Worm (Caenorhabditis elegans) whole organism, young adult: ENCODE measurements around the gene asps-1.

Experiments
- F49E8.2 ChIP-seq: sonication (generic microtip); optimal IDR thresholded peaks from 3 replicates; lab custom pipeline; 2017; ENCODE audit warnings: missing genetic modification characterization, mild to moderate bottlenecking, missing compliant biosample characterization, antibody characterized with exemption, moderate library complexity; ENCODE audit not compliant: insufficient read depth
- F52B5.7 ChIP-seq: sonication (generic microtip); optimal IDR thresholded peaks from 2 replicates; lab custom pipeline; 2016; ENCODE audit warnings: mild to moderate bottlenecking, missing genetic modification characterization, missing compliant biosample characterization
- F55B11.4 ChIP-seq: sonication (generic microtip); optimal IDR thresholded peaks from 2 replicates; lab custom pipeline; 2016; ENCODE audit warnings: missing compliant biosample characterization, missing genetic modification characterization, borderline replicate concordance; ENCODE audit not compliant: insufficient read depth
- T26A5.8 ChIP-seq: sonication (generic microtip); optimal IDR thresholded peaks from 2 replicates; lab custom pipeline; 2016; ENCODE audit warnings: missing genetic modification characterization, missing compliant biosample characterization
- Y53F4B.3 ChIP-seq: fragments of 200-800 bp; sonication (Bioruptor generic); IDR thresholded peaks from 2 replicates; pipeline ENCODE4 v1.3.6; 2022; ENCODE audit warnings: missing genetic modification reagents, missing genetic modification characterization, missing compliant biosample characterization
- Y53G8AR.9 ChIP-seq: fragments of 200-800 bp; sonication (Bioruptor generic); conservative IDR thresholded peaks from 2 replicates; pipeline ENCODE4 v1.3.6; 2022; ENCODE audit warnings: missing genetic modification reagents, missing genetic modification characterization, missing compliant biosample characterization
- Y67H2A.10 ChIP-seq: fragments of 200-800 bp; sonication (Bioruptor generic); conservative IDR thresholded peaks from 2 replicates; pipeline ENCODE4 v1.3.6; 2022; ENCODE audit warnings: missing genetic modification reagents, missing genetic modification characterization, missing compliant biosample characterization
- Y95B8A.8 ChIP-seq: fragments of 200-800 bp; sonication (Bioruptor generic); IDR thresholded peaks from 2 replicates; pipeline ENCODE4 v1.3.6; 2022; ENCODE audit warnings: missing genetic modification reagents, missing genetic modification characterization, missing compliant biosample characterization
- attf-3 ChIP-seq: fragments of 200-800 bp; sonication (Bioruptor generic); conservative IDR thresholded peaks from 2 replicates; pipeline ENCODE4 v1.3.6; 2022; ENCODE audit warnings: missing genetic modification reagents, missing genetic modification characterization, missing compliant biosample characterization
- ccch-3 ChIP-seq: fragments of 200-800 bp; sonication (Bioruptor generic); optimal IDR thresholded peaks from 2 replicates; lab custom pipeline; 2018; ENCODE audit warnings: mild to moderate bottlenecking, missing genetic modification characterization, missing compliant biosample characterization
- ceh-27 ChIP-seq: fragments of 200-800 bp; sonication (Bioruptor generic); optimal IDR thresholded peaks from 2 replicates; lab custom pipeline; 2018; ENCODE audit warnings: mild to moderate bottlenecking, missing genetic modification characterization, moderate library complexity, missing compliant biosample characterization
- ceh-58 ChIP-seq: fragments of 200-800 bp; sonication (Bioruptor generic); IDR thresholded peaks from 2 replicates; pipeline ENCODE4 v1.3.6; 2022; ENCODE audit warnings: missing genetic modification characterization, missing compliant biosample characterization
- chd-7 ChIP-seq: sonication (generic microtip); optimal IDR thresholded peaks from 2 replicates; lab custom pipeline; 2016; ENCODE audit warnings: mild to moderate bottlenecking, missing genetic modification characterization, moderate library complexity, missing compliant biosample characterization
- die-1 ChIP-seq: sonication (generic microtip); optimal IDR thresholded peaks from 2 replicates; lab custom pipeline; 2016; ENCODE audit warnings: missing genotype, mild to moderate bottlenecking, missing genetic modification characterization, missing compliant biosample characterization
- efl-1 ChIP-seq: fragments of 150-350 bp; optimal IDR thresholded peaks from 2 replicates; lab custom pipeline; 2014; ENCODE audit warnings: missing biosample characterization, missing genetic modification reagents, missing genetic modification characterization
- ekl-4 ChIP-seq: fragments of 200-800 bp; sonication (Bioruptor generic); IDR thresholded peaks from 2 replicates; pipeline ENCODE4 v1.3.6; 2022; ENCODE audit warnings: missing genetic modification reagents, missing genetic modification characterization, missing compliant biosample characterization
- fkh-3 ChIP-seq: sonication (generic microtip); optimal IDR thresholded peaks from 2 replicates; lab custom pipeline; 2016; ENCODE audit warnings: mild to moderate bottlenecking, missing genetic modification characterization, missing compliant biosample characterization
- him-1 ChIP-seq: sonication (generic microtip); optimal IDR thresholded peaks from 2 replicates; lab custom pipeline; 2016; ENCODE audit warnings: missing genotype, missing genetic modification reagents, missing genetic modification characterization, missing compliant biosample characterization
- hmg-20 ChIP-seq: fragments of 200-800 bp; sonication (Bioruptor generic); IDR thresholded peaks from 2 replicates; pipeline ENCODE4 v1.3.6; 2022; ENCODE audit warnings: missing genetic modification reagents, missing genetic modification characterization, missing compliant biosample characterization
- lag-1 ChIP-seq: fragments of 200-800 bp; sonication (Bioruptor generic); IDR thresholded peaks from 2 replicates; pipeline ENCODE4 v1.3.6; 2022; ENCODE audit warnings: missing genetic modification reagents, missing genetic modification characterization, missing compliant biosample characterization
- let-526 ChIP-seq: fragments of 200-800 bp; sonication (Bioruptor generic); IDR thresholded peaks from 2 replicates; pipeline ENCODE4 v1.3.6; 2022; ENCODE audit warnings: missing genetic modification reagents, missing genetic modification characterization, missing compliant biosample characterization
- lin-40 ChIP-seq: sonication (generic microtip); optimal IDR thresholded peaks from 2 replicates; lab custom pipeline; 2016; ENCODE audit warnings: missing genetic modification characterization, mild to moderate bottlenecking, missing compliant biosample characterization, missing genotype, missing genetic modification reagents
- mes-4 ChIP-seq: sonication (generic microtip); optimal IDR thresholded peaks from 2 replicates; lab custom pipeline; 2016; ENCODE audit warnings: missing genotype, missing genetic modification characterization, missing compliant biosample characterization
- mxl-1 ChIP-seq: sonication (generic microtip); optimal IDR thresholded peaks from 2 replicates; lab custom pipeline; 2016; ENCODE audit warnings: missing genetic modification characterization, missing compliant biosample characterization
- nhr-80 ChIP-seq: sonication (generic microtip); optimal IDR thresholded peaks from 2 replicates; lab custom pipeline; 2016; ENCODE audit warnings: missing genetic modification characterization, missing compliant biosample characterization
- nhr-90 ChIP-seq: sonication (generic microtip); optimal IDR thresholded peaks from 2 replicates; lab custom pipeline; 2016; ENCODE audit warnings: missing genotype, mild to moderate bottlenecking, missing genetic modification characterization, missing compliant biosample characterization
- pha-4 ChIP-seq: fragments of 150-350 bp; sonication (generic microtip); optimal IDR thresholded peaks from 2 replicates; lab custom pipeline; 2014; ENCODE audit warnings: missing biosample characterization, missing genetic modification reagents, missing genetic modification characterization
- rec-8 ChIP-seq, 2 experiments: sonication (generic microtip); optimal IDR thresholded peaks; 2 replicates each; lab custom pipeline; 2016; ENCODE audit warnings: mild to moderate bottlenecking in 2 of 2, missing genetic modification characterization in 2 of 2, missing genetic modification reagents in 2 of 2, missing genotype in 2 of 2, missing biosample characterization in 1 of 2, missing compliant biosample characterization in 1 of 2, moderate library complexity in 1 of 2
- repo-1 ChIP-seq: sonication (generic microtip); optimal IDR thresholded peaks from 2 replicates; lab custom pipeline; 2017; ENCODE audit warnings: mild to moderate bottlenecking, missing genetic modification characterization, missing compliant biosample characterization
- rpc-1 ChIP-seq, 2 experiments: fragments of 150-350 bp in 1 of 2; sonication (generic microtip) in 1 of 2; optimal IDR thresholded peaks; 2 replicates each; lab custom pipeline; 2014 to 2018; ENCODE audit warnings: missing biosample characterization in 1 of 2, missing genetic modification characterization in 1 of 2, missing genetic modification reagents in 1 of 2, missing genotype in 1 of 2
- snpc-3.4 ChIP-seq: sonication (generic microtip); optimal IDR thresholded peaks from 2 replicates; lab custom pipeline; 2017; ENCODE audit warnings: missing genetic modification characterization, mild to moderate bottlenecking, missing compliant biosample characterization, antibody characterized with exemption, moderate library complexity, missing genotype, missing genetic modification reagents
- somi-1 ChIP-seq: fragments of 200-800 bp; sonication (Bioruptor generic); optimal IDR thresholded peaks from 2 replicates; lab custom pipeline; 2018; ENCODE audit warnings: mild to moderate bottlenecking, missing genetic modification characterization, missing compliant biosample characterization
- tbp1 ChIP-seq: fragments of 200-800 bp; sonication (Bioruptor generic); optimal IDR thresholded peaks from 2 replicates; lab custom pipeline; 2018; ENCODE audit warnings: mild to moderate bottlenecking, missing genetic modification characterization, missing compliant biosample characterization
- tlf-1 ChIP-seq: fragments of 200-800 bp; sonication (Bioruptor generic); optimal IDR thresholded peaks from 2 replicates; lab custom pipeline; 2018; ENCODE audit warnings: mild to moderate bottlenecking, missing genetic modification characterization, missing compliant biosample characterization
- unc-130 ChIP-seq: sonication (generic microtip); optimal IDR thresholded peaks from 2 replicates; lab custom pipeline; 2016; ENCODE audit warnings: missing genetic modification reagents, missing genetic modification characterization, missing compliant biosample characterization
- ztf-26 ChIP-seq: sonication (generic microtip); optimal IDR thresholded peaks from 2 replicates; lab custom pipeline; 2017; ENCODE audit warnings: missing genetic modification characterization, missing compliant biosample characterization
- ztf-28 ChIP-seq: fragments of 200-800 bp; sonication (Bioruptor generic); IDR thresholded peaks from 2 replicates; pipeline ENCODE4 v1.3.6; 2022; ENCODE audit warnings: missing genetic modification reagents, missing genetic modification characterization, missing compliant biosample characterization

The asps-1 gene

DNA sequence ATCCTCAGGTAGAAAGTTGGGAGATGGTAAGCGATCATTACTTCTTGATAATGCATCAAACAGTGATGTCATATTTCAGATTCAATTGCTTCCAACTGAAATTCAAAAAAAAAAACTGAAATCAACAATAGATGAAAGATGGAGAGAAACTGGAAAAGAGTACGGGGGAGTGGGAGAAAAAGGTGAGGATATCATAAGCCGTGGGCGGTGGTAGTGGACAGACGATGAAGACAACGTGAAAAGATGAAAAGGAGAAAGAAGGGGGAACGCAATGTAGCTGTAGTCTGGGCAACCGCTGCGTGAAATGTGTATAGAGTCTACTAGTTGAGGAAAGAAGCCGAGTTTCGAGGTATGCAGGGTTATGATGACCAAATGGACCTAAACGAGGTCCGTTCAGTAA lies 9.9 kb downstream of the asps-1 start, which contains the start of gene che-12:
TSS of gene che-12 (minus strand) at position 101 of the 400 bp plus-strand sequence.
- TF ChIP-seq tlf-1 (GFP tag; lab: Kevin White, UChicago) (no peak), mxl-1 (no peak), nhr-90 (tag; lab: Kevin White, UChicago) (no peak), somi-1 (no peak), efl-1 (GFP tag; lab: Kevin White, UChicago) (no peak), ceh-27 (GFP tag; lab: Kevin White, UChicago) (no peak)

DNA sequence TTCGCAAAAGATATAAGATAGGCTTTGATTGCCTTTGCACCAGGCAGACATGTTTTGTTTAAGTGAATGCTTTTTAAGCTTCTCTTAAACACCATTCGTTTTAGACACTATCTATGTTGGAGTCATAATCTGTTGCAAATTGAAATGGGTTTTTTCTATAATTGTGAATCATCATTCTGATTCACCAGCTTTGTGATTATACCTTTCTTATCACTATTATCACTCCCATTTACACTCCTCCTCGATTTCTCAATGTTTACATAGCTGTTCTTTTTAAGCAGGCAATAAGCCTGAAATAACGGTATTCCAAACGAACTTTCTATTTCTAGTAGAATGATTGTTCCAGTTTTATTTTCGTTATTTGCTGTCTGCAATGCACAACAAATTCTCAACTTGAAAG lies 20.1 kb downstream of the asps-1 start, which contains the start of gene B0024.4:
TSS of gene B0024.4 (plus strand) at position 301 of the 400 bp plus-strand sequence.
- no peak for TF ChIP-seq repo-1 (tag; lab: Kevin White, UChicago)
- TF ChIP-seq Y53G8AR.9, result no peak
- TF ChIP-seq F52B5.7 (tag; lab: Kevin White, UChicago), result no peak
- no peak for TF ChIP-seq mxl-1
- TF ChIP-seq F55B11.4, result no peak
- no peak for TF ChIP-seq T26A5.8 (tag; lab: Kevin White, UChicago)
- TF ChIP-seq somi-1, result no peak
- TF ChIP-seq hmg-20 (GFP tag; lab: Robert Waterston, UW), result no peak
- no peak for TF ChIP-seq ekl-4 (GFP tag; lab: Robert Waterston, UW)
- TF ChIP-seq lag-1, result no peak
- TF ChIP-seq chd-7 (tag; lab: Kevin White, UChicago), result no peak
- TF ChIP-seq Y53F4B.3, result no peak
- TF ChIP-seq ccch-3 (GFP tag; lab: Kevin White, UChicago), result no peak
- no peak for TF ChIP-seq Y67H2A.10 (GFP tag; lab: Robert Waterston, UW)
- TF ChIP-seq pha-4 (tag; lab: Kevin White, UChicago), result no peak
- no peak for TF ChIP-seq tbp1
- no peak for TF ChIP-seq nhr-80
- TF ChIP-seq rpc-1 (optimal IDR thresholded peaks at IDR 0.05; lab: Kevin White, UChicago), result no peak
- TF ChIP-seq rpc-1 (tag; optimal IDR thresholded peaks at IDR 0.05; lab: Kevin White, UChicago), result no peak
- no peak for TF ChIP-seq unc-130 (GFP tag; lab: Kevin White, UChicago)

DNA sequence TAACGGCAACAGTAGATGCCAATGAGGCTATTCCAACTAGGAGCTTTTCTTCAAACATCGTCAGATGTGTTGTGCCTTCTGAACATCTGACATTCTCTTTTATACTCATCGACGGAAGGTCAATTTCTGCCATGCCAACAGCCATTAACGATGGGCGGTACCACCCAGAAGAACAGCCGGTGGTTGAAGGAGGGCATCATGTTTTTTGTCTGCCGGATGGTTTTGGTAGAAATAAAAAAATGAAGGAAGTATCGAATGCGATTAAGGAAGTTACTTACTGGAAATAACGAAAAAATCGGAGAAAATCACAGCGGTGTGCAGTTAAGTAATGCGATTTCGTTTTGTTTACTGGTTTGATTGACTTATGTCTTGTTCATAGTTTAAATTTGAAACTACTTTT lies 22.6 kb downstream of the asps-1 start, which contains the start of gene col-150:
TSS of gene col-150 (minus strand) at position 101 of the 400 bp plus-strand sequence.
- TF ChIP-seq die-1 (tag; lab: Kevin White, UChicago) (no peak), Y95B8A.8 (GFP tag; lab: Robert Waterston, UW) (no peak), fkh-3 (tag; lab: Kevin White, UChicago) (no peak), mes-4 (no peak), rec-8 (tag; optimal IDR thresholded peaks at IDR 0.05; lab: Kevin White, UChicago) (no peak), attf-3 (GFP tag; lab: Robert Waterston, UW) (no peak), F49E8.2 (tag; lab: Kevin White, UChicago) (no peak), lin-40 (tag; lab: Kevin White, UChicago) (no peak), ztf-28 (GFP tag; lab: Robert Waterston, UW) (no peak), ztf-26 (no peak), let-526 (GFP tag; lab: Robert Waterston, UW) (no peak), snpc-3.4 (tag; lab: Kevin White, UChicago) (no peak), him-1 (tag; lab: Kevin White, UChicago) (no peak), ceh-58 (GFP tag; lab: Robert Waterston, UW) (no peak), ekl-4 (GFP tag; lab: Robert Waterston, UW) (no peak)
- TF ChIP-seq, all 124 proteins: peak for 0
